Worm (Caenorhabditis elegans) whole organism, young adult: Measurements from ENCODE around the gene C16C4.1.

Experiments used
- B0035.1 ChIP-seq: sonication (generic microtip); optimal IDR thresholded peaks from 2 replicates; lab custom pipeline; 2016; ENCODE audit warnings: missing genetic modification characterization, mild to moderate bottlenecking, missing compliant biosample characterization, missing genotype, missing genetic modification reagents
- B0261.1 ChIP-seq: sonication (generic microtip); optimal IDR thresholded peaks from 2 replicates; lab custom pipeline; 2016; ENCODE audit warnings: mild to moderate bottlenecking, missing genetic modification characterization, moderate library complexity, missing compliant biosample characterization
- F10E7.11 ChIP-seq: sonication (generic microtip); optimal IDR thresholded peaks from 2 replicates; lab custom pipeline; 2017; ENCODE audit warnings: mild to moderate bottlenecking, missing genetic modification characterization, moderate library complexity, missing compliant biosample characterization
- F55B11.4 ChIP-seq: sonication (generic microtip); optimal IDR thresholded peaks from 2 replicates; lab custom pipeline; 2016; ENCODE audit warnings: missing compliant biosample characterization, missing genetic modification characterization, borderline replicate concordance; ENCODE audit not compliant: insufficient read depth
- cebp-1 ChIP-seq, 2 experiments: fragments of 200-800 bp in 1 of 2; sonication (Bioruptor generic) in 1 of 2; sonication (generic microtip) in 1 of 2; IDR thresholded peaks in 1 of 2; optimal IDR thresholded peaks in 1 of 2; 2 replicates each; pipeline versions ENCODE4 v1.3.6 to Lab custom; 2017 to 2022; ENCODE audit warnings: missing compliant biosample characterization in 2 of 2, missing genetic modification characterization in 2 of 2, mild to moderate bottlenecking in 1 of 2, missing genetic modification reagents in 1 of 2, moderate library complexity in 1 of 2
- hrde-1 ChIP-seq: sonication (generic microtip); optimal IDR thresholded peaks from 2 replicates; lab custom pipeline; 2016; ENCODE audit warnings: missing genetic modification characterization, mild to moderate bottlenecking, missing compliant biosample characterization, moderate library complexity, missing genotype, missing genetic modification reagents, borderline replicate concordance
- lin-26 ChIP-seq: fragments of 200-800 bp; sonication (Bioruptor generic); IDR thresholded peaks from 2 replicates; pipeline ENCODE4 v1.3.6; 2022; ENCODE audit warnings: missing genetic modification reagents, missing genetic modification characterization, missing compliant biosample characterization
- lin-35 ChIP-seq, 3 experiments: fragments of 150-350 bp in 2 of 3; sonication (generic microtip) in 1 of 3; optimal IDR thresholded peaks; 2 replicates each; lab custom pipeline; 2014 to 2018; ENCODE audit warnings: missing biosample characterization in 3 of 3, missing genetic modification characterization in 3 of 3, missing genetic modification reagents in 3 of 3
- lsl-1 ChIP-seq: fragments of 200-800 bp; sonication (Bioruptor generic); optimal IDR thresholded peaks from 2 replicates; lab custom pipeline; 2018; ENCODE audit warnings: mild to moderate bottlenecking, missing genetic modification characterization, moderate library complexity, missing compliant biosample characterization
- pha-4 ChIP-seq: fragments of 150-350 bp; sonication (generic microtip); optimal IDR thresholded peaks from 2 replicates; lab custom pipeline; 2014; ENCODE audit warnings: missing biosample characterization, missing genetic modification reagents, missing genetic modification characterization
- rec-8 ChIP-seq, 2 experiments: sonication (generic microtip); optimal IDR thresholded peaks; 2 replicates each; lab custom pipeline; 2016; ENCODE audit warnings: mild to moderate bottlenecking in 2 of 2, missing genetic modification characterization in 2 of 2, missing genetic modification reagents in 2 of 2, missing genotype in 2 of 2, missing biosample characterization in 1 of 2, missing compliant biosample characterization in 1 of 2, moderate library complexity in 1 of 2
- snpc-3.4 ChIP-seq: sonication (generic microtip); optimal IDR thresholded peaks from 2 replicates; lab custom pipeline; 2017; ENCODE audit warnings: missing genetic modification characterization, mild to moderate bottlenecking, missing compliant biosample characterization, antibody characterized with exemption, moderate library complexity, missing genotype, missing genetic modification reagents
- zim-3 ChIP-seq: sonication (generic microtip); optimal IDR thresholded peaks from 2 replicates; lab custom pipeline; 2017; ENCODE audit warnings: mild to moderate bottlenecking, missing genetic modification characterization, moderate library complexity, missing compliant biosample characterization

- TF ChIP-seq lin-26 (GFP tag; lab: Robert Waterston, UW) (no peak), F10E7.11 (tag; lab: Kevin White, UChicago) (no peak), B0035.1 (tag; lab: Kevin White, UChicago) (no peak), snpc-3.4 (tag; lab: Kevin White, UChicago) (no peak), zim-3 (tag; lab: Kevin White, UChicago) (no peak), rec-8 (tag; optimal IDR thresholded peaks at IDR 0.05; lab: Kevin White, UChicago) (no peak), F55B11.4 (tag; lab: Kevin White, UChicago) (no peak), cebp-1 (GFP tag; IDR thresholded peaks at IDR 0.05; lab: Robert Waterston, UW) (no peak), cebp-1 (tag; optimal IDR thresholded peaks at IDR 0.05; lab: Kevin White, UChicago) (no peak), B0261.1 (tag; lab: Kevin White, UChicago) (no peak), lin-35 (GFP tag; optimal IDR thresholded peaks at IDR 0.05; lab: Kevin White, UChicago) (no peak), hrde-1 (tag; lab: Kevin White, UChicago) (no peak), lsl-1 (GFP tag; lab: Kevin White, UChicago) (no peak), pha-4 (no peak)
Observed at ce11 chrII:1893912-1894311, at the start of gene C16C4.1.
